Worm (Caenorhabditis elegans) whole organism, L3 larva: ENCODE results near the gene H23N18.6.

Source experiments
- R02D3.7 ChIP-seq: fragments of 150-350 bp; optimal IDR thresholded peaks from 2 replicates; lab custom pipeline; 2014; ENCODE audit warnings: missing biosample characterization, missing genetic modification characterization
- egl-5 ChIP-seq: fragments of 150-350 bp; optimal IDR thresholded peaks from 2 replicates; lab custom pipeline; 2017; ENCODE audit warnings: missing biosample characterization, missing genetic modification reagents, missing genetic modification characterization, inconsistent platforms
- fkh-10 ChIP-seq: sonication (generic microtip); optimal IDR thresholded peaks from 2 replicates; lab custom pipeline; 2017; ENCODE audit warnings: missing biosample characterization, missing genetic modification reagents, missing genetic modification characterization
- lin-39 ChIP-seq: fragments of 150-350 bp; optimal IDR thresholded peaks from 2 replicates; lab custom pipeline; 2018; ENCODE audit warnings: missing biosample characterization, missing genetic modification reagents, missing genetic modification characterization
- lsy-12 ChIP-seq: sonication (generic microtip); optimal IDR thresholded peaks from 2 replicates; lab custom pipeline; 2016; ENCODE audit warnings: mild to moderate bottlenecking, missing genetic modification characterization, missing compliant biosample characterization
- mdl-1 ChIP-seq: fragments of 150-350 bp; optimal IDR thresholded peaks from 2 replicates; lab custom pipeline; 2014; ENCODE audit warnings: missing biosample characterization, missing genetic modification characterization
- nhr-43 ChIP-seq: sonication (generic microtip); optimal IDR thresholded peaks from 2 replicates; lab custom pipeline; 2016; ENCODE audit warnings: mild to moderate bottlenecking, missing genetic modification characterization, missing compliant biosample characterization; ENCODE audit not compliant: poor library complexity, severe bottlenecking
- nhr-77 ChIP-seq: fragments of 150-350 bp; optimal IDR thresholded peaks from 2 replicates; lab custom pipeline; 2014; ENCODE audit warnings: missing biosample characterization, missing genetic modification characterization
- pqm-1 ChIP-seq: fragments of 150-350 bp; optimal IDR thresholded peaks from 2 replicates; lab custom pipeline; 2017; ENCODE audit warnings: missing biosample characterization, missing genetic modification characterization, inconsistent platforms
- snpc-4 ChIP-seq: fragments of 150-350 bp; optimal IDR thresholded peaks from 2 replicates; lab custom pipeline; 2014; ENCODE audit warnings: missing biosample characterization, missing genetic modification characterization
- tbx-2 ChIP-seq: sonication (generic microtip); optimal IDR thresholded peaks from 2 replicates; lab custom pipeline; 2016; ENCODE audit warnings: mild to moderate bottlenecking, missing genetic modification characterization, missing compliant biosample characterization
- unc-62 ChIP-seq: fragments of 150-350 bp; sonication (generic microtip); optimal IDR thresholded peaks from 4 replicates; lab custom pipeline; 2014; ENCODE audit warnings: missing biosample characterization, missing genetic modification reagents, missing genetic modification characterization
- zag-1 ChIP-seq: fragments of 150-350 bp; optimal IDR thresholded peaks from 2 replicates; lab custom pipeline; 2014; ENCODE audit warnings: missing biosample characterization, missing genetic modification characterization

ce11 chrV:4879251-4879650 is 35.6 kb downstream of the H23N18.6 start, which contains the start of gene T19H12.15:
- TF ChIP-seq egl-5 (tag; lab: Kevin White, UChicago) (no peak), pqm-1 (tag; lab: Kevin White, UChicago) (no peak), mdl-1 (tag; lab: Kevin White, UChicago) (no peak), unc-62 (GFP tag; lab: Kevin White, UChicago) (no peak), lsy-12 (tag; lab: Kevin White, UChicago) (no peak), zag-1 (no peak), tbx-2 (tag; lab: Kevin White, UChicago) (no peak), lin-39 (tag; lab: Kevin White, UChicago) (no peak), R02D3.7 (tag; lab: Kevin White, UChicago) (no peak), snpc-4 (no peak), fkh-10 (no peak), nhr-43 (tag; lab: Kevin White, UChicago) (no peak), nhr-77 (no peak)
